Fruit fly (Drosophila melanogaster) whole organism: ENCODE measurements around the gene CG5177.

ENCODE experiments used
- CG8478 ChIP-seq: fragments of >200 bp; optimal IDR thresholded peaks from 2 replicates; lab custom pipeline; 2018; ENCODE audit warnings: inconsistent platforms
- Dll ChIP-seq: fragments of >200 bp; optimal IDR thresholded peaks from 2 replicates; lab custom pipeline; 2017
- psq ChIP-seq: fragments of >200 bp; optimal IDR thresholded peaks from 2 replicates; lab custom pipeline; 2017
- usp ChIP-seq: fragments of >200 bp; optimal IDR thresholded peaks from 2 replicates; lab custom pipeline; 2017; ENCODE audit warnings: missing biosample characterization, missing genetic modification characterization, mixed read lengths

DNA sequence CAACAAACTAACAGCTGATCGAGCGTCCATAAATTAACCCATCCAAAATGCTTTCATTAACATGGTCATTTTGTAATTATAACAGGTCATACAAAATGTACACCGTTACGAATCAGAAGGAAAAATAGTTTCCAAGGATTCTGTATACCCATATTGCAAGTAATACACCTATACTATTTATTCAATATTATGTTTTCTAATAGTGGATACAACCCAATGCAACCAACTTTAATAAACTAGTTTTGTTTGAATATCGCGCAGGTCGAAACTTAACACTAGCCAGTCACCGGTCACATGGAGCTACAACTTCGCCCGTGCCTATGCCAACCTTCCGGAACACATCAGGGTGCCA, 22.7 kb downstream of the CG5177 start:
- TF ChIP-seq psq (lab: Kevin White, UChicago) (no peak), usp (GFP tag; lab: Kevin White, UChicago) (no peak), CG8478 (lab: Kevin White, UChicago) (no peak), Dll (no peak)
